Worm (Caenorhabditis elegans) whole organism, L2 larva: Measurements from ENCODE around the gene fbxa-51.

ENCODE experiments used
- ceh-82 ChIP-seq: fragments of 150-350 bp; optimal IDR thresholded peaks from 2 replicates; lab custom pipeline; 2014; ENCODE audit warnings: missing biosample characterization, missing genetic modification characterization
- sem-4 ChIP-seq: fragments of 150-350 bp; optimal IDR thresholded peaks from 2 replicates; lab custom pipeline; 2014; ENCODE audit warnings: missing biosample characterization, missing genetic modification reagents, missing genetic modification characterization
- ztf-11 ChIP-seq: sonication (generic microtip); optimal IDR thresholded peaks from 2 replicates; lab custom pipeline; 2017; ENCODE audit warnings: missing biosample characterization, missing genetic modification characterization

ce11 chrIII:1007143-1007905 is 45.3 kb downstream of the fbxa-51 start:
- TF ChIP-seq sem-4 (tag; lab: Kevin White, UChicago): no peak
- TF ChIP-seq ceh-82: no peak
- TF ChIP-seq ztf-11 (tag; lab: Kevin White, UChicago): no peak
